Fruit fly (Drosophila melanogaster) whole organism, embryonic: ENCODE data around the gene CG32462.

Experiments
- Abd-B ChIP-seq: fragments of 200-800 bp; sonication (Bioruptor generic); optimal IDR thresholded peaks from 2 replicates; lab custom pipeline; 2018; ENCODE audit warnings: missing biosample characterization, mild to moderate bottlenecking, missing genetic modification characterization, moderate library complexity
- Aef1 ChIP-seq: fragments of 200-800 bp; sonication (Bioruptor generic); IDR thresholded peaks from 3 replicates; pipeline ENCODE4 v1.3.6; 2022; ENCODE audit warnings: missing biosample characterization, missing genetic modification characterization
- BtbVII ChIP-seq: fragments of 200-800 bp; sonication (Bioruptor generic); optimal IDR thresholded peaks from 3 replicates; lab custom pipeline; 2017; ENCODE audit warnings: missing biosample characterization, mild to moderate bottlenecking, missing genetic modification characterization
- C15 ChIP-seq: fragments of 200-800 bp; sonication (Bioruptor generic); IDR thresholded peaks from 3 replicates; pipeline ENCODE4 v1.3.6; 2022; ENCODE audit warnings: missing biosample characterization, missing genetic modification characterization
- CG10366 ChIP-seq: fragments of 200-800 bp; sonication (Bioruptor generic); IDR thresholded peaks from 2 replicates; pipeline ENCODE4 v1.3.6; 2022; ENCODE audit warnings: missing biosample characterization, missing genetic modification characterization
- CG10462 ChIP-seq: fragments of 200-800 bp; sonication (Bioruptor generic); optimal IDR thresholded peaks from 2 replicates; lab custom pipeline; 2016; ENCODE audit warnings: missing biosample characterization, missing genetic modification characterization
- CG11398 ChIP-seq: fragments of 200-800 bp; sonication (Bioruptor generic); optimal IDR thresholded peaks from 2 replicates; lab custom pipeline; 2016; ENCODE audit warnings: missing biosample characterization, missing genetic modification characterization
- CG11696 ChIP-seq: fragments of 200-800 bp; sonication (Bioruptor generic); IDR thresholded peaks from 2 replicates; pipeline ENCODE4 v1.3.6; 2022; ENCODE audit warnings: missing biosample characterization, missing genetic modification characterization
- CG13424 ChIP-seq: fragments of 200-800 bp; sonication (Bioruptor generic); optimal IDR thresholded peaks from 2 replicates; lab custom pipeline; 2019; ENCODE audit warnings: missing biosample characterization, mild to moderate bottlenecking, missing genetic modification characterization, moderate library complexity
- CG13894 ChIP-seq: fragments of 200-800 bp; sonication (Bioruptor generic); optimal IDR thresholded peaks from 3 replicates; lab custom pipeline; 2018; ENCODE audit warnings: missing biosample characterization, mild to moderate bottlenecking, missing genetic modification characterization, moderate library complexity
- CG15514 ChIP-seq: fragments of 200-800 bp; sonication (Bioruptor generic); optimal IDR thresholded peaks from 3 replicates; lab custom pipeline; 2017; ENCODE audit warnings: missing biosample characterization, missing genetic modification characterization, mild to moderate bottlenecking, moderate library complexity, missing genetic modification reagents
- CG1832 ChIP-seq: fragments of 200-800 bp; sonication (Bioruptor generic); optimal IDR thresholded peaks from 2 replicates; lab custom pipeline; 2017; ENCODE audit warnings: missing biosample characterization, mild to moderate bottlenecking, missing genetic modification characterization, inconsistent platforms
- CG2678 ChIP-seq: fragments of 200-800 bp; sonication (Bioruptor generic); optimal IDR thresholded peaks from 3 replicates; lab custom pipeline; 2019; ENCODE audit warnings: missing biosample characterization, mild to moderate bottlenecking, missing genetic modification characterization, moderate library complexity
- CG30403 ChIP-seq: fragments of 200-800 bp; sonication (Bioruptor generic); optimal IDR thresholded peaks from 3 replicates; lab custom pipeline; 2016; ENCODE audit warnings: missing biosample characterization, missing genetic modification characterization
- CG34224 ChIP-seq: fragments of 200-800 bp; sonication (Bioruptor generic); IDR thresholded peaks from 3 replicates; pipeline ENCODE4 v1.3.6; 2022; ENCODE audit warnings: missing biosample characterization, missing genetic modification characterization; ENCODE audit not compliant: partially characterized antibody
- CG3838 ChIP-seq: fragments of 200-800 bp; sonication (Bioruptor generic); optimal IDR thresholded peaks from 3 replicates; lab custom pipeline; 2016; ENCODE audit warnings: missing biosample characterization, missing genetic modification characterization
- CG3847 ChIP-seq: fragments of 200-800 bp; sonication (Bioruptor generic); IDR thresholded peaks from 2 replicates; pipeline ENCODE4 v1.3.6; 2022; ENCODE audit warnings: missing biosample characterization, missing genetic modification characterization
- CG4707 ChIP-seq: fragments of 200-800 bp; sonication (Bioruptor generic); optimal IDR thresholded peaks from 2 replicates; lab custom pipeline; 2018; ENCODE audit warnings: missing biosample characterization, mild to moderate bottlenecking, missing genetic modification characterization, moderate library complexity
- CG4854 ChIP-seq: fragments of 200-800 bp; sonication (Bioruptor generic); optimal IDR thresholded peaks from 2 replicates; lab custom pipeline; 2016; ENCODE audit warnings: missing biosample characterization, missing genetic modification characterization, inconsistent platforms
- CG7928 ChIP-seq: fragments of 200-800 bp; sonication (Bioruptor generic); optimal IDR thresholded peaks from 2 replicates; lab custom pipeline; 2017; ENCODE audit warnings: missing biosample characterization, mild to moderate bottlenecking, missing genetic modification characterization
- CG7987 ChIP-seq: fragments of 200-800 bp; sonication (Bioruptor generic); optimal IDR thresholded peaks from 2 replicates; lab custom pipeline; 2018; ENCODE audit warnings: missing biosample characterization, mild to moderate bottlenecking, missing genetic modification characterization, moderate library complexity
- CG9215 ChIP-seq: fragments of 200-800 bp; sonication (Bioruptor generic); IDR thresholded peaks from 2 replicates; pipeline ENCODE4 v1.3.6; 2022; ENCODE audit warnings: missing biosample characterization, missing genetic modification characterization
- CG9797 ChIP-seq: fragments of 200-800 bp; sonication (Bioruptor generic); optimal IDR thresholded peaks from 3 replicates; lab custom pipeline; 2018; ENCODE audit warnings: missing biosample characterization, mild to moderate bottlenecking, missing genetic modification characterization
- Doc2 ChIP-seq: fragments of 200-800 bp; sonication (Bioruptor generic); IDR thresholded peaks from 2 replicates; pipeline ENCODE4 v1.3.6; 2022; ENCODE audit warnings: missing biosample characterization, missing genetic modification characterization
- Doc3 ChIP-seq: fragments of 200-800 bp; sonication (Bioruptor generic); IDR thresholded peaks from 3 replicates; pipeline ENCODE4 v1.3.6; 2022; ENCODE audit warnings: missing biosample characterization, missing genetic modification characterization; ENCODE audit not compliant: partially characterized antibody
- E2f1 ChIP-seq: fragments of 200-800 bp; sonication (Bioruptor generic); IDR thresholded peaks from 2 replicates; pipeline ENCODE4 v1.3.6; 2022; ENCODE audit warnings: missing biosample characterization, missing genetic modification characterization
- Ets65A ChIP-seq: fragments of 200-800 bp; sonication (Bioruptor generic); peaks from one replicate; lab custom pipeline; 2016; ENCODE audit warnings: missing biosample characterization, missing genetic modification characterization
- HHEX ChIP-seq: fragments of 200-800 bp; sonication (Bioruptor generic); optimal IDR thresholded peaks from 3 replicates; lab custom pipeline; 2017; ENCODE audit warnings: missing biosample characterization, mild to moderate bottlenecking, missing genetic modification characterization, missing genetic modification reagents
- Jarid2 ChIP-seq: fragments of 200-800 bp; sonication (Bioruptor generic); optimal IDR thresholded peaks from 3 replicates; lab custom pipeline; 2017; ENCODE audit warnings: mild to moderate bottlenecking, missing biosample characterization, missing genetic modification reagents, missing genetic modification characterization
- Rx ChIP-seq: fragments of 200-800 bp; sonication (Bioruptor generic); IDR thresholded peaks from 2 replicates; pipeline ENCODE4 v1.3.6; 2022; ENCODE audit warnings: missing biosample characterization, missing genetic modification characterization
- Sry-β ChIP-seq: fragments of 200-800 bp; sonication (Bioruptor generic); optimal IDR thresholded peaks from 2 replicates; lab custom pipeline; 2018; ENCODE audit warnings: missing biosample characterization, mild to moderate bottlenecking, missing genetic modification characterization, moderate library complexity
- az2 ChIP-seq: fragments of 200-800 bp; sonication (Bioruptor generic); optimal IDR thresholded peaks from 3 replicates; lab custom pipeline; 2016; ENCODE audit warnings: missing biosample characterization, missing genetic modification characterization
- croc ChIP-seq: fragments of 200-800 bp; sonication (Bioruptor generic); conservative IDR thresholded peaks from 3 replicates; pipeline ENCODE4 v1.3.6; 2022; ENCODE audit warnings: missing biosample characterization, missing genetic modification characterization
- emc ChIP-seq: fragments of 200-800 bp; sonication (Bioruptor generic); optimal IDR thresholded peaks from 2 replicates; lab custom pipeline; 2016; ENCODE audit warnings: missing biosample characterization, missing genetic modification characterization
- esg ChIP-seq: fragments of 200-800 bp; sonication (Bioruptor generic); conservative IDR thresholded peaks from 2 replicates; pipeline ENCODE4 v1.3.6; 2022; ENCODE audit warnings: missing biosample characterization, missing genetic modification characterization
- gcm ChIP-seq: fragments of 200-800 bp; sonication (Bioruptor generic); optimal IDR thresholded peaks from 2 replicates; lab custom pipeline; 2019; ENCODE audit warnings: missing biosample characterization, mild to moderate bottlenecking, missing genetic modification characterization, moderate library complexity
- gsb-n ChIP-seq: fragments of 200-800 bp; sonication (Bioruptor generic); optimal IDR thresholded peaks from 3 replicates; lab custom pipeline; 2018; ENCODE audit warnings: missing biosample characterization, mild to moderate bottlenecking, missing genetic modification characterization
- ham ChIP-seq: fragments of 200-800 bp; sonication (Bioruptor generic); IDR thresholded peaks from 2 replicates; pipeline ENCODE4 v1.3.6; 2022; ENCODE audit warnings: missing biosample characterization, missing genetic modification characterization
- hbn ChIP-seq: fragments of 200-800 bp; sonication (Bioruptor generic); IDR thresholded peaks from 2 replicates; pipeline ENCODE4 v1.3.6; 2022; ENCODE audit warnings: missing biosample characterization, missing genetic modification characterization; ENCODE audit not compliant: partially characterized antibody
- lov ChIP-seq, 2 experiments: fragments of 200-800 bp in 1 of 2; fragments of >200 bp in 1 of 2; sonication (Bioruptor generic) in 1 of 2; IDR thresholded peaks in 1 of 2; optimal IDR thresholded peaks in 1 of 2; 2 replicates in 1 of 2; 3 replicates in 1 of 2; pipeline versions ENCODE4 v1.3.6 to Lab custom; 2017 to 2022; ENCODE audit warnings: missing biosample characterization in 1 of 2, missing genetic modification characterization in 1 of 2
- nerfin-2 ChIP-seq: fragments of 200-800 bp; sonication (Bioruptor generic); IDR thresholded peaks from 2 replicates; pipeline ENCODE4 v1.3.6; 2022; ENCODE audit warnings: missing biosample characterization, missing genetic modification characterization; ENCODE audit not compliant: partially characterized antibody
- p53 ChIP-seq: fragments of 200-800 bp; sonication (Bioruptor generic); optimal IDR thresholded peaks from 2 replicates; lab custom pipeline; 2016; ENCODE audit warnings: missing biosample characterization, missing genetic modification characterization
- prd ChIP-seq, 3 experiments: fragments of >200 bp in 2 of 3; fragments of 200-800 bp in 1 of 3; sonication (Bioruptor generic) in 1 of 3; optimal IDR thresholded peaks in 2 of 3; IDR thresholded peaks in 1 of 3; 2 replicates in 2 of 3; 3 replicates in 1 of 3; pipeline versions ENCODE4 v1.3.6 to Lab custom; 2017 to 2022; ENCODE audit warnings: missing biosample characterization in 1 of 3, missing genetic modification characterization in 1 of 3
- sc ChIP-seq, 3 experiments: fragments of >200 bp in 2 of 3; fragments of 200-800 bp in 1 of 3; sonication (Bioruptor generic) in 1 of 3; optimal IDR thresholded peaks; 2 replicates in 2 of 3; 3 replicates in 1 of 3; lab custom pipeline; 2017; ENCODE audit warnings: mild to moderate bottlenecking in 1 of 3, missing biosample characterization in 1 of 3, missing genetic modification characterization in 1 of 3, missing genetic modification reagents in 1 of 3
- scrt ChIP-seq: fragments of 200-800 bp; sonication (Bioruptor generic); optimal IDR thresholded peaks from 2 replicates; lab custom pipeline; 2018; ENCODE audit warnings: missing biosample characterization, mild to moderate bottlenecking, missing genetic modification characterization, moderate library complexity
- shn ChIP-seq: fragments of 200-800 bp; sonication (Bioruptor generic); optimal IDR thresholded peaks from 3 replicates; lab custom pipeline; 2016; ENCODE audit warnings: missing biosample characterization, missing genetic modification characterization
- tll ChIP-seq, 2 experiments: fragments of 200-800 bp in 1 of 2; fragments of >200 bp in 1 of 2; sonication (Bioruptor generic) in 1 of 2; optimal IDR thresholded peaks; 2 replicates each; lab custom pipeline; 2017 to 2019; ENCODE audit warnings: missing biosample characterization in 2 of 2, missing genetic modification characterization in 2 of 2, mild to moderate bottlenecking in 1 of 2, moderate library complexity in 1 of 2
- trh ChIP-seq: fragments of 200-800 bp; sonication (Bioruptor generic); optimal IDR thresholded peaks from 2 replicates; lab custom pipeline; 2016; ENCODE audit warnings: missing biosample characterization, missing genetic modification characterization
- twi ChIP-seq: fragments of 200-800 bp; optimal IDR thresholded peaks from 2 replicates; lab custom pipeline; 2019; ENCODE audit warnings: missing biosample characterization, mild to moderate bottlenecking, missing genetic modification characterization, moderate library complexity

The CG32462 gene

dm6 chr3L:22847679-22848118, 5.6 kb downstream of the CG32462 start (continued):
- no peak for TF ChIP-seq CG9215 (GFP tag; lab: Robert Waterston, UW)
- TF ChIP-seq Abd-B (GFP tag; lab: Kevin White, UChicago): no peak
- TF ChIP-seq CG11696 (GFP tag; lab: Robert Waterston, UW): no peak
- TF ChIP-seq nerfin-2 (GFP tag; lab: Robert Waterston, UW): peak; percentile 94
- TF ChIP-seq prd (optimal IDR thresholded peaks at IDR 0.05; lab: Kevin White, UChicago): no peak
- TF ChIP-seq prd (GFP tag; IDR thresholded peaks at IDR 0.05; lab: Robert Waterston, UW): 0 out of 3 replicates have a peak, but pooled peaks have one; percentile 8
- TF ChIP-seq esg: no peak
- peak; percentile 70; the same call in 2 of the 3 replicates for TF ChIP-seq CG34224 (GFP tag; lab: Robert Waterston, UW)
- TF ChIP-seq gcm (GFP tag; lab: Kevin White, UChicago): peak; percentile 1
- no peak for TF ChIP-seq CG10366 (GFP tag; lab: Robert Waterston, UW)
- peak; percentile 26 for TF ChIP-seq Ets65A (GFP tag; lab: Kevin White, UChicago)
- TF ChIP-seq CG7987: no peak
- no peak for TF ChIP-seq Jarid2
- TF ChIP-seq E2f1 (GFP tag; lab: Robert Waterston, UW): no peak
- peak; percentile 52; the same call in 2 of the 3 replicates for TF ChIP-seq Doc3
- no peak for TF ChIP-seq CG10462 (GFP tag; lab: Kevin White, UChicago)
- TF ChIP-seq BtbVII (GFP tag; lab: Kevin White, UChicago): no peak
- peak; percentile 8 for TF ChIP-seq CG13894 (tag; lab: Kevin White, UChicago)
- no peak for TF ChIP-seq lov (optimal IDR thresholded peaks at IDR 0.05; lab: Kevin White, UChicago)
- TF ChIP-seq lov (GFP tag; IDR thresholded peaks at IDR 0.05; lab: Robert Waterston, UW): no peak; the same call in 2 of the 3 replicates
- TF ChIP-seq HHEX (GFP tag; lab: Kevin White, UChicago): peak; percentile 31
- no peak for TF ChIP-seq trh (GFP tag; lab: Kevin White, UChicago)
- TF ChIP-seq hbn (GFP tag; lab: Robert Waterston, UW): peak; percentile 62; the same call in 1 of the 2 replicates
- no peak for TF ChIP-seq CG9797 (GFP tag; lab: Kevin White, UChicago)
- no peak for TF ChIP-seq shn
- no peak for TF ChIP-seq CG30403 (GFP tag; lab: Kevin White, UChicago)
- no peak for TF ChIP-seq CG4854
- no peak for TF ChIP-seq CG4707 (GFP tag; lab: Kevin White, UChicago)
- no peak for TF ChIP-seq CG3847
- no peak for TF ChIP-seq CG1832
- no peak for TF ChIP-seq tll (GFP tag; optimal IDR thresholded peaks at IDR 0.05; lab: Kevin White, UChicago)
- no peak for TF ChIP-seq gsb-n (tag; lab: Kevin White, UChicago)
- no peak for TF ChIP-seq CG15514 (GFP tag; lab: Kevin White, UChicago)
- TF ChIP-seq CG11398 (GFP tag; lab: Kevin White, UChicago): no peak
- no peak for TF ChIP-seq CG3838 (GFP tag; lab: Kevin White, UChicago)
- TF ChIP-seq CG13424: no peak
- TF ChIP-seq Sry-β (GFP tag; lab: Kevin White, UChicago): no peak
- no peak for TF ChIP-seq p53 (GFP tag; lab: Kevin White, UChicago)
- no peak for TF ChIP-seq twi
- TF ChIP-seq CG7928 (GFP tag; lab: Kevin White, UChicago): no peak
- TF ChIP-seq Rx (GFP tag; lab: Robert Waterston, UW): no peak
- TF ChIP-seq az2 (GFP tag; lab: Kevin White, UChicago): no peak
- no peak for TF ChIP-seq sc (optimal IDR thresholded peaks at IDR 0.05; lab: Kevin White, UChicago)
- TF ChIP-seq sc (GFP tag; optimal IDR thresholded peaks at IDR 0.05; lab: Kevin White, UChicago): no peak
- TF ChIP-seq scrt: no peak
- TF ChIP-seq emc (GFP tag; lab: Kevin White, UChicago): no peak
- TF ChIP-seq Aef1 (GFP tag; lab: Robert Waterston, UW): no peak
- TF ChIP-seq ham (GFP tag; lab: Robert Waterston, UW): no peak
- TF ChIP-seq croc (GFP tag; lab: Robert Waterston, UW): no peak
- no peak for TF ChIP-seq CG2678 (tag; lab: Kevin White, UChicago)
- no peak for TF ChIP-seq Doc2 (GFP tag; lab: Robert Waterston, UW)
- no peak for TF ChIP-seq C15 (GFP tag; lab: Robert Waterston, UW)
